Worm (Caenorhabditis elegans) whole organism, L1 larva: ENCODE results near the gene teg-1.

Source experiments
- C04F5.9 ChIP-seq: sonication (generic microtip); optimal IDR thresholded peaks from 2 replicates; lab custom pipeline; 2016; ENCODE audit warnings: missing genetic modification characterization, missing compliant biosample characterization
- aly-2 ChIP-seq: fragments of 150-350 bp; optimal IDR thresholded peaks from 2 replicates; lab custom pipeline; 2014; ENCODE audit warnings: missing biosample characterization, missing genetic modification characterization
- ceh-82 ChIP-seq, 3 experiments: fragments of 150-350 bp in 1 of 3; sonication (generic microtip) in 2 of 3; optimal IDR thresholded peaks; 2 replicates each; lab custom pipeline; 2014 to 2017; ENCODE audit warnings: missing biosample characterization in 3 of 3, missing genetic modification characterization in 3 of 3
- ces-1 ChIP-seq: fragments of 150-350 bp; optimal IDR thresholded peaks from 2 replicates; lab custom pipeline; 2014; ENCODE audit warnings: missing biosample characterization, missing genetic modification reagents, missing genetic modification characterization
- egl-27 ChIP-seq, 2 experiments: fragments of 150-350 bp in 1 of 2; sonication (generic microtip); optimal IDR thresholded peaks; 3 replicates each; lab custom pipeline; 2017 to 2018; ENCODE audit warnings: missing biosample characterization in 2 of 2, missing genetic modification characterization in 2 of 2, missing genetic modification reagents in 2 of 2
- elt-2 ChIP-seq: sonication (generic microtip); optimal IDR thresholded peaks from 2 replicates; lab custom pipeline; 2016; ENCODE audit warnings: missing genetic modification characterization, mild to moderate bottlenecking, inconsistent platforms, missing compliant biosample characterization, missing genetic modification reagents
- fkh-10 ChIP-seq: sonication (generic microtip); optimal IDR thresholded peaks from 2 replicates; lab custom pipeline; 2017; ENCODE audit warnings: missing biosample characterization, missing genetic modification reagents, missing genetic modification characterization
- fkh-4 ChIP-seq: sonication (generic microtip); optimal IDR thresholded peaks from 2 replicates; lab custom pipeline; 2016; ENCODE audit warnings: missing compliant biosample characterization, missing genetic modification characterization, borderline replicate concordance
- hpl-2 ChIP-seq: fragments of 150-350 bp; optimal IDR thresholded peaks from 2 replicates; lab custom pipeline; 2014; ENCODE audit warnings: missing biosample characterization, missing genetic modification reagents, missing genetic modification characterization
- snpc-4 ChIP-seq: fragments of 150-350 bp; optimal IDR thresholded peaks from 2 replicates; lab custom pipeline; 2014; ENCODE audit warnings: missing biosample characterization, missing genetic modification characterization
- sox-4 ChIP-seq: sonication (generic microtip); optimal IDR thresholded peaks from 2 replicates; lab custom pipeline; 2016; ENCODE audit warnings: missing genetic modification characterization, missing compliant biosample characterization
- unc-130 ChIP-seq: fragments of 150-350 bp; optimal IDR thresholded peaks from 2 replicates; lab custom pipeline; 2017; ENCODE audit warnings: missing biosample characterization, missing genetic modification characterization, inconsistent platforms
- zip-4 ChIP-seq: fragments of 200-800 bp; sonication (Bioruptor generic); optimal IDR thresholded peaks from 2 replicates; lab custom pipeline; 2018; ENCODE audit warnings: mild to moderate bottlenecking, missing genetic modification characterization, moderate library complexity, missing compliant biosample characterization

DNA sequence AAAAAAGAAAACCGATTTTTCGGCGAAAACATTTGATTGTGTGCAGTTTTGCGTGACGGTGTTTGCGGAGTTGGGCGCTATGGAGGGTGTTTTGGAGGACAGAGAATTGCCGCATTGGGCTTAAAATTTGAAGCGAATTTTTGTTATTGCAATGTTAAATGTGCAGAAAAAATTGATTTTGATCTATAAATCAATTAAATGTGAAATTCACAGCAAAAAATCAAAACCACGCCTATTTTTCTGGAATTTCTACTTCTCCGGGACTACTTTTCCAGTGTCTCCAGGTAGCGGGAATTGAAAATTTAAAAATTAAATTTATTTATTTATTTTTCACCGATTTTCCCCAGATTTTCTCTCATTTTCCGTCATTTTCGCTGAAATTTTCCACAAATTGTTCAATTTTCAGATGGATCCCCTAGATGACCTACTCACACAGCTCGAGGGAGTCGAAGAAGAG is 839 bp downstream of the teg-1 start, which contains the start of gene mcm-10:
- peak; percentile 68 for TF ChIP-seq fkh-10 (GFP tag; lab: Kevin White, UChicago)
- no peak for TF ChIP-seq egl-27 (tag; optimal IDR thresholded peaks at IDR 0.05; lab: Kevin White, UChicago)
- TF ChIP-seq elt-2, result peak; percentile 65
- peak; percentile 77 for TF ChIP-seq snpc-4
- TF ChIP-seq hpl-2, result peak; percentile 19
- peak; percentile 75 for TF ChIP-seq aly-2 (tag; lab: Kevin White, UChicago)
- peak; percentile 34 to 43 (median 43) for TF ChIP-seq ceh-82 (tag; optimal IDR thresholded peaks at IDR 0.05; lab: Kevin White, UChicago)
- peak; percentile 84 for TF ChIP-seq fkh-4 (tag; lab: Kevin White, UChicago)
- peak; percentile 87 for TF ChIP-seq C04F5.9
- peak; percentile 41 for TF ChIP-seq unc-130 (tag; lab: Kevin White, UChicago)
- TF ChIP-seq ces-1, result no peak
- TF ChIP-seq sox-4, result peak; percentile 91
- TF ChIP-seq zip-4 (GFP tag; lab: Kevin White, UChicago), result no peak
